Fruit fly (Drosophila melanogaster): ENCODE results near the gene CG31673.

The CG31673 gene

DNA sequence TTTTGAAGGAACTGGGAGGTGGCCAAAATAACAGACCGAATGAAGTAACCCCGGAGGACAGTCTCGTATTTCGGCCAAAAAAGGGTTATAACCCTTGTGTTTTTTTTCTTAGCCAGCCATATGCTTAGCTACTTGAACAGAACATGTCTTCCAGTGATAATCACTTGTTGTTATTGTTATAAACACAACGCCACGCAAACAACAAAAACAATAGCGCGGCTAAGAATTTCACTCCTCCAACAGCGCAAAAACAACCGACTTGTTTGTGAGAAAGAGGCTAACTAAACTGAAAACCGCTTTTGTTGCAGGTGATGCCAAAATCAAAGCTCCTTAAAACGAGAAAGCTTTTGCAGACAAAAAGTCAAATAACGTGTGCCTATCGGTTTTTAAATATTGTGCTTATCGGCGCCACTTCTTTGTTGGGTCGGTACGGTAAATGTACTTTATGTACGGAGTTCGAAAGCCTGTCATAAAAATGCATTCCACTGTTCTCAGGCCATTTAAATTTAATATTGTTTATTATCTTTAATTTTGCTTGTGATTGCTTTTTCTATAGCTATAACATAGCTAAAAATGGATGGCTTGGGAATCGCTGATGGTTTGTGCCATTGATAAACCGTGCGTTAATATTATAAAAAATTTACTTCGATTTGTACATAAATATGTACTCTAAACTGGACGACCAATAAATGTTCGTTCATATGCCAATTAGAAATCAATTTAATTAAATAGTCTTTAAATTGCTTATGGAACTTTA, 32.5 kb upstream of the CG31673 start, which contains the start of gene vari (continued):
- TF ChIP-seq Mes4 (GFP tag; optimal IDR thresholded peaks at IDR 0.05), result no peak
- TF ChIP-seq ato (GFP tag; IDR thresholded peaks at IDR 0.05; ENCODE audit: partially characterized antibody), result no peak
- peak; percentile 44; the same call in 2 of the 3 replicates for TF ChIP-seq Aef1 (GFP tag; IDR thresholded peaks at IDR 0.05)
- no peak for TF ChIP-seq al (GFP tag; IDR thresholded peaks at IDR 0.05)
- TF ChIP-seq CG13424 (tag; optimal IDR thresholded peaks at IDR 0.05), result no peak
- TF ChIP-seq CG14441 (GFP tag; IDR thresholded peaks at IDR 0.05), result no peak
- TF ChIP-seq kay (GFP tag; optimal IDR thresholded peaks at IDR 0.05), result no peak
- no peak for TF ChIP-seq HLH4C (GFP tag; IDR thresholded peaks at IDR 0.05; ENCODE audit: partially characterized antibody)
- no peak for TF ChIP-seq CG6654 (GFP tag; optimal IDR thresholded peaks at IDR 0.05)
- no peak for TF ChIP-seq cato (GFP tag; optimal IDR thresholded peaks at IDR 0.05; ENCODE audit: borderline replicate concordance)
- no peak for TF ChIP-seq CG33213 (GFP tag; optimal IDR thresholded peaks at IDR 0.05)
- TF ChIP-seq CG12104 (GFP tag; optimal IDR thresholded peaks at IDR 0.05), result peak; percentile 3
- no peak for TF ChIP-seq CG6854 (GFP tag; optimal IDR thresholded peaks at IDR 0.05)
- TF ChIP-seq Neu2 (GFP tag; optimal IDR thresholded peaks at IDR 0.05; ENCODE audit: borderline replicate concordance), result no peak
- TF ChIP-seq CG15073 (GFP tag; optimal IDR thresholded peaks at IDR 0.05), result no peak
- no peak for TF ChIP-seq CG8290 (GFP tag; optimal IDR thresholded peaks at IDR 0.05)
- TF ChIP-seq CG8290 (tag; optimal IDR thresholded peaks at IDR 0.05), result peak in 1 of 2 experiments; percentile 39
- TF ChIP-seq Abd-B (GFP tag; optimal IDR thresholded peaks at IDR 0.05), result peak; percentile 45
- no peak for TF ChIP-seq grau (tag; optimal IDR thresholded peaks at IDR 0.05)
- TF ChIP-seq hkb (optimal IDR thresholded peaks at IDR 0.05), result no peak
- no peak; the same call in 1 of the 2 replicates for TF ChIP-seq hkb (GFP tag; IDR thresholded peaks at IDR 0.05)
- no peak for TF ChIP-seq dmrt11E (tag; optimal IDR thresholded peaks at IDR 0.05)
- no peak for TF ChIP-seq esg (GFP tag; conservative IDR thresholded peaks at IDR 0.05)
- peak; percentile 6 for TF ChIP-seq Hmr (GFP tag; optimal IDR thresholded peaks at IDR 0.05)
- TF ChIP-seq tll (GFP tag; optimal IDR thresholded peaks at IDR 0.05), result no peak
- TF ChIP-seq zen2 (GFP tag; IDR thresholded peaks at IDR 0.05; ENCODE audit: partially characterized antibody), result no peak
- TF ChIP-seq CG5953 (GFP tag; IDR thresholded peaks at IDR 0.05), result no peak
- peak; percentile 57; the same call in 1 of the 2 replicates for TF ChIP-seq CG4360 (GFP tag; IDR thresholded peaks at IDR 0.05)
- peak in 1 of 3 experiments; percentile 36 for TF ChIP-seq lola (GFP tag; optimal IDR thresholded peaks at IDR 0.05)
- TF ChIP-seq bowl (GFP tag; IDR thresholded peaks at IDR 0.05), result no peak
- no peak for TF ChIP-seq otp (GFP tag; IDR thresholded peaks at IDR 0.05)
- TF ChIP-seq lab (GFP tag; optimal IDR thresholded peaks at IDR 0.05), result peak; percentile 28
- TF ChIP-seq Deaf1 (tag; optimal IDR thresholded peaks at IDR 0.05), result no peak
- TF ChIP-seq BtbVII (GFP tag; optimal IDR thresholded peaks at IDR 0.05), result peak; percentile 1
- TF ChIP-seq Lhr (GFP tag; optimal IDR thresholded peaks at IDR 0.05), result peak; percentile 73
- TF ChIP-seq nerfin-2 (GFP tag; IDR thresholded peaks at IDR 0.05; ENCODE audit: partially characterized antibody), result 0 out of 2 replicates have a peak, but pooled peaks have one; percentile 26
- no peak for TF ChIP-seq CG10959 (GFP tag; IDR thresholded peaks at IDR 0.05)
- no peak for TF ChIP-seq CG10543 (GFP tag; optimal IDR thresholded peaks at IDR 0.05)
- TF ChIP-seq unpg (GFP tag; optimal IDR thresholded peaks at IDR 0.05), result no peak
- no peak for TF ChIP-seq D19A (tag; optimal IDR thresholded peaks at IDR 0.05)
- peak; percentile 37; the same call in 1 of the 3 replicates for TF ChIP-seq CG17361 (GFP tag; IDR thresholded peaks at IDR 0.05)
- TF ChIP-seq CG6272 (GFP tag; IDR thresholded peaks at IDR 0.05), result no peak
- no peak for TF ChIP-seq lbe (GFP tag; optimal IDR thresholded peaks at IDR 0.05)
- no peak for TF ChIP-seq tgo (GFP tag; IDR thresholded peaks at IDR 0.05)
- peak; percentile 40 for TF ChIP-seq Myb (GFP tag; optimal IDR thresholded peaks at IDR 0.05)
- no peak for TF ChIP-seq D19B (GFP tag; optimal IDR thresholded peaks at IDR 0.05)
- TF ChIP-seq wek (GFP tag; optimal IDR thresholded peaks at IDR 0.05), result no peak
- no peak for TF ChIP-seq tup (GFP tag; optimal IDR thresholded peaks at IDR 0.05)
- no peak for TF ChIP-seq crp (GFP tag; optimal IDR thresholded peaks at IDR 0.05)

All from whole organism, embryonic.